Fruit fly (Drosophila melanogaster) whole organism, embryonic: ENCODE measurements around the gene CG10000.

ENCODE experiments used
- Ada2b ChIP-seq: fragments of 200-800 bp; sonication (Bioruptor generic); IDR thresholded peaks from 2 replicates; pipeline ENCODE4 v1.3.6; 2022; ENCODE audit warnings: missing biosample characterization, missing genetic modification characterization
- B-H2 ChIP-seq: fragments of 200-800 bp; sonication (Bioruptor generic); optimal IDR thresholded peaks from 2 replicates; lab custom pipeline; 2018; ENCODE audit warnings: missing biosample characterization, mild to moderate bottlenecking, missing genetic modification characterization
- CG12155 ChIP-seq: fragments of 200-800 bp; sonication (Bioruptor generic); optimal IDR thresholded peaks from 3 replicates; lab custom pipeline; 2016; ENCODE audit warnings: missing biosample characterization, missing genetic modification characterization
- CG3163 ChIP-seq: fragments of 200-800 bp; sonication (Bioruptor generic); optimal IDR thresholded peaks from 3 replicates; lab custom pipeline; 2016; ENCODE audit warnings: missing biosample characterization, missing genetic modification characterization
- CG33213 ChIP-seq: fragments of 200-800 bp; sonication (Bioruptor generic); optimal IDR thresholded peaks from 3 replicates; lab custom pipeline; 2016; ENCODE audit warnings: missing biosample characterization, missing genetic modification characterization
- CG4328 ChIP-seq: fragments of 200-800 bp; sonication (Bioruptor generic); optimal IDR thresholded peaks from 3 replicates; lab custom pipeline; 2017; ENCODE audit warnings: missing biosample characterization, missing genetic modification reagents, missing genetic modification characterization
- Gsc ChIP-seq: fragments of 200-800 bp; sonication (Bioruptor generic); IDR thresholded peaks from 2 replicates; pipeline ENCODE4 v1.3.6; 2022; ENCODE audit warnings: missing biosample characterization, missing genetic modification characterization
- Hmx ChIP-seq: fragments of 200-800 bp; sonication (Bioruptor generic); optimal IDR thresholded peaks from 2 replicates; lab custom pipeline; 2016; ENCODE audit warnings: missing biosample characterization, missing genetic modification characterization
- MTF-1 ChIP-seq: fragments of 200-800 bp; sonication (Bioruptor generic); optimal IDR thresholded peaks from 2 replicates; lab custom pipeline; 2018; ENCODE audit warnings: missing biosample characterization, mild to moderate bottlenecking, missing genetic modification characterization, borderline replicate concordance
- Rx ChIP-seq: fragments of 200-800 bp; sonication (Bioruptor generic); IDR thresholded peaks from 2 replicates; pipeline ENCODE4 v1.3.6; 2022; ENCODE audit warnings: missing biosample characterization, missing genetic modification characterization
- btn ChIP-seq: fragments of 200-800 bp; sonication (Bioruptor generic); optimal IDR thresholded peaks from 2 replicates; lab custom pipeline; 2016; ENCODE audit warnings: missing biosample characterization, missing genetic modification characterization
- chif ChIP-seq, 2 experiments: fragments of 200-800 bp; sonication (Bioruptor generic); optimal IDR thresholded peaks; 3 replicates each; lab custom pipeline; 2016; ENCODE audit warnings: missing biosample characterization in 2 of 2, missing genetic modification characterization in 2 of 2
- corto ChIP-seq: fragments of 200-800 bp; sonication (Bioruptor generic); optimal IDR thresholded peaks from 2 replicates; lab custom pipeline; 2016; ENCODE audit warnings: missing biosample characterization, mild to moderate bottlenecking, missing genetic modification characterization, moderate library complexity
- dan ChIP-seq: fragments of 200-800 bp; sonication (Bioruptor generic); IDR thresholded peaks from 2 replicates; pipeline ENCODE4 v1.3.6; 2022; ENCODE audit warnings: missing biosample characterization, missing genetic modification characterization

DNA sequence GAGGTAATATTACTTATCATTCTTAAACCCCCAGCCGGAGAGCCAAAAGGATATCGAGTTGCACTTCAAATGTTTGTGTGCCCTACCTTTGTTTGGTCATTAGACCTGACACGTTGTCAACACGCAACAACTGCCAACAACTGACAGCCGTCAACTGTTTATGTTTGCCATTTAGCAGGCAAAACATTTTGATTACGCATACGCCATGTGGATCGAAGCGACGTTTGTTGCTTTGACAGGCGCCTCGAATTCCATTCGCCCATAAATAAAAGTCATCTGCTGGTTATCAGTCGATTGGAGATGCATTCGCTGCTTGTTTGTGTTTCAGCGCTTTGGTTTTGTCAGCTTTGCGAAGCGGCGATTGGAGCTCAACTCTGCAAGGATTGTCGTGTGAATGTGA is 37.9 kb upstream of the CG10000 start, which contains the start of gene CG34295:
- TF ChIP-seq dan (GFP tag; lab: Robert Waterston, UW) (no peak), btn (GFP tag; lab: Kevin White, UChicago) (no peak), corto (no peak), Hmx (GFP tag; lab: Kevin White, UChicago) (no peak), CG4328 (GFP tag; lab: Kevin White, UChicago) (no peak), B-H2 (GFP tag; lab: Kevin White, UChicago) (no peak), chif (GFP tag; optimal IDR thresholded peaks at IDR 0.05; lab: Kevin White, UChicago) (no peak), CG33213 (GFP tag; lab: Kevin White, UChicago) (no peak), CG12155 (GFP tag; lab: Kevin White, UChicago) (no peak), MTF-1 (GFP tag; lab: Kevin White, UChicago) (no peak), CG3163 (GFP tag; lab: Kevin White, UChicago) (no peak), Ada2b (GFP tag; lab: Robert Waterston, UW) (no peak), Gsc (GFP tag; lab: Robert Waterston, UW) (no peak), Rx (no peak)
